Worm (Caenorhabditis elegans) whole organism, late embryonic: ENCODE results near the gene C06G3.3.

Source experiments
- ama-1 ChIP-seq: fragments of 150-350 bp; optimal IDR thresholded peaks from 2 replicates; lab custom pipeline; 2014
- elt-2 ChIP-seq: sonication (generic microtip); optimal IDR thresholded peaks from 2 replicates; lab custom pipeline; 2016; ENCODE audit warnings: missing genetic modification reagents, missing genetic modification characterization, missing compliant biosample characterization
- nhr-11 ChIP-seq: fragments of 150-350 bp; optimal IDR thresholded peaks from 2 replicates; lab custom pipeline; 2014; ENCODE audit warnings: missing biosample characterization, missing genetic modification characterization
- pqm-1 ChIP-seq: sonication (generic microtip); optimal IDR thresholded peaks from 2 replicates; lab custom pipeline; 2016; ENCODE audit warnings: missing genetic modification characterization, missing compliant biosample characterization
- ztf-16 ChIP-seq: sonication (generic microtip); optimal IDR thresholded peaks from 2 replicates; lab custom pipeline; 2017; ENCODE audit warnings: missing genetic modification characterization, missing compliant biosample characterization

ce11 chrIV:7043430-7043829 lies 7.5 kb downstream of the C06G3.3 start:
- TF ChIP-seq ztf-16 (no peak), ama-1 (no peak), elt-2 (tag; lab: Kevin White, UChicago) (no peak), nhr-11 (tag; lab: Kevin White, UChicago) (no peak), pqm-1 (no peak)
